Worm (Caenorhabditis elegans): ENCODE data around the gene nhr-150.

DNA sequence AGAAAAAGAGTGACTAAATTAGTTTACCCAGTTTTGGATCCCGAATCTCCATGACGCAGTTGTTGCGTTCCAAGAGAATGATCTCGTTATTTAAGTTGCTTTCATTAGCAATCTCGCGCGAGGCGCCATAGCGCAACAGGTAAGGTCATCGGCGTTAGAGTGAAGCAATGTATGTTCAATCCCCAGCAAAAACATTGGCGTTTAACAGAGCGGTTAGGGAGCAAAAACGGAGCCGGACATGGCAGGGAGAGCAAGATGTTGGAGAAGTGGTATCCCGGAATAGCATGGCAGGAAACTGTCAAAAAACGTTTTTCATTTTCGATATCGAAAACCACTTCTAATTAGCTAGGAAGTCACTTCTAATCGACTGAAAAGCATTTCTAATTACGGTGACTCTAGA lies 26.9 kb downstream of the nhr-150 start:
- no peak for TF ChIP-seq hmg-1.1 (GFP tag; IDR thresholded peaks at IDR 0.05)
- peak; percentile 77 for TF ChIP-seq lim-7 (GFP tag; IDR thresholded peaks at IDR 0.05)
- TF ChIP-seq pqm-1 (tag; optimal IDR thresholded peaks at IDR 0.05) = no peak
- TF ChIP-seq snpc-4 (tag; optimal IDR thresholded peaks at IDR 0.05) = no peak
- TF ChIP-seq nhr-10 (tag; optimal IDR thresholded peaks at IDR 0.05) = no peak
- TF ChIP-seq aha-1 (tag) = no peak
- no peak for TF ChIP-seq ama-1 (optimal IDR thresholded peaks at IDR 0.05)
- peak; percentile 26; the same call in 1 of the 2 replicates for TF ChIP-seq mdt-29 (GFP tag; IDR thresholded peaks at IDR 0.05)
- no peak for TF ChIP-seq unc-62 (GFP tag; optimal IDR thresholded peaks at IDR 0.05 in 1 of 2)
- TF ChIP-seq unc-62 (tag; optimal IDR thresholded peaks at IDR 0.05) = no peak
- no peak for TF ChIP-seq jun-1 (tag; optimal IDR thresholded peaks at IDR 0.05)
- no peak for TF ChIP-seq egl-27 (tag; optimal IDR thresholded peaks at IDR 0.05)
- no peak for TF ChIP-seq R02D3.7 (tag; optimal IDR thresholded peaks at IDR 0.05)

Data from whole organism, L4 larva.